Worm (Caenorhabditis elegans): ENCODE results near the gene C13F10.8.

- TF ChIP-seq nhr-28 (tag; optimal IDR thresholded peaks at IDR 0.05) (no peak), elt-3 (tag; optimal IDR thresholded peaks at IDR 0.05) (no peak), ceh-39 (tag; optimal IDR thresholded peaks at IDR 0.05) (no peak), elt-1 (tag; optimal IDR thresholded peaks at IDR 0.05; ENCODE audit: borderline replicate concordance, insufficient read depth) (no peak), snpc-4 (tag; optimal IDR thresholded peaks at IDR 0.05) (no peak)
These were observed 18.6 kb upstream of the C13F10.8 start, which contains the start of gene C05C8.1 for ce11 chrV:7239471-7239870.
